Fruit fly (Drosophila melanogaster) ovary, adult (tissue): ENCODE data around the gene RpS27.
A peak's percentile ranks its signal among the peaks of the same experiment; 100 is the strongest.

ENCODE experiments used
- CG17801 ChIP-seq: fragments of 200-800 bp; optimal IDR thresholded peaks from 2 replicates; lab custom pipeline; 2019; ENCODE audit warnings: missing biosample characterization, mild to moderate bottlenecking, missing genetic modification characterization, moderate library complexity; ENCODE audit not compliant: partially characterized antibody

Gene RpS27

DNA sequence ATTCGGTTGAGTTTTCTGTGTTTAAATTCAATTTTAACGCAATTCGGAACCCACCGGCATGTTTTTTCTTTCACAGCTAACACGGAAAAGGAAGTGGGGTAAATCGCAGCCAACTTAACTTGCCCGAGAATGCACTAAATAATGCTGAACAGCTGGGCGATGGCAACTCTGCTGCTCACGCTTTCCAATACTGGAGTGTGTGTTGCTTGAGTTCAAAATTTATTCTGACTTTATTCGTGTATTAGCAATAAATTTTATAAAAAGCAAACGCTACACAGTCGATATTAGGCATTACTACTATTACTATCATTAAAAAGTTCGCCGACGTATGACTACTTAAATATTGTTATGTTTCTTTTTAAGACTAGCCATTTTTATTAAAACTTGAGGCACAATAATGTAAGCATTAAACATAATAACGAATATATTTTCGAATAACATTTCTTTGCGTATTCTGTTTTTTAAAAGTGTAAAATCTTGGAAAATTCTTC is at the start of gene RpS27, which contains the start of gene Nup37:
Gene RpS27, minus strand, starts transcription at position 136 of the 491 bp plus-strand sequence.
Gene Nup37, plus strand, starts transcription at position 280 of the 491 bp plus-strand sequence.
- peak; percentile 89 for TF ChIP-seq CG17801 (GFP tag; lab: Kevin White, UChicago)

DNA sequence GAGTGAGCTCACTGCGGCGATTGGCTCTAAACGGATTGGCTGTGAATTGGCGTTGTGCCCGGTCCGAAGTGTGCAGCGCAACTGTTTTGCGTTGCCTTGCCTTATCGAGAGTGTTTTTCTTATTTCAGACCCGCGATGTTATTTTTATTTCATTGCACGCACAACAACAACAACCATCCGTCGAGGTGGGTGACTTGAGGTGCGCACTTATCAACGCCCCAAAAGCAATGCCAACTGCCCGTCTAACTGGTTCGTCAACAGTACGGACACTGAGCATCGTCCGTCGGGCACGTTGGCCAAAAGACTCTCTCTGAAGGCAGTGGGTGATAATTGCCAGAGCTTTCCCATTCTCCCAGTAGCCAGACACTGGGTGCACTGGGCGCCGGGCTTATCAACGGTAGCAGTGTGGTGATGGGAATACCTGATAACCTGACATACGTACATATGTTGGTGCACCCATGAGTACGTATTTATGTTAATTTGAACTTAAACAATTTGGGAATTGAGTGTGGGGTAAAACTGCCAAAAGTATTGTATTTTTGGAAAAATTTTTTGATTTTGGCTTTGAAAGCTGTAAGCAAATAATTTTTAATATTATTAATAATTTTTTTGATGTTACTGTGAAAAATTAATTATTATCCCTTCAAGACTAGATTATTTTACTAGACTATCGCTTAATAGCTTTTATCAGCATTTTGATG is 48.2 kb upstream of the RpS27 start, which contains the start of gene CG31102:
Gene CG31102, minus strand, starts transcription at position 275 of the 701 bp plus-strand sequence.
- TF ChIP-seq CG17801 (GFP tag; lab: Kevin White, UChicago), result no peak

DNA sequence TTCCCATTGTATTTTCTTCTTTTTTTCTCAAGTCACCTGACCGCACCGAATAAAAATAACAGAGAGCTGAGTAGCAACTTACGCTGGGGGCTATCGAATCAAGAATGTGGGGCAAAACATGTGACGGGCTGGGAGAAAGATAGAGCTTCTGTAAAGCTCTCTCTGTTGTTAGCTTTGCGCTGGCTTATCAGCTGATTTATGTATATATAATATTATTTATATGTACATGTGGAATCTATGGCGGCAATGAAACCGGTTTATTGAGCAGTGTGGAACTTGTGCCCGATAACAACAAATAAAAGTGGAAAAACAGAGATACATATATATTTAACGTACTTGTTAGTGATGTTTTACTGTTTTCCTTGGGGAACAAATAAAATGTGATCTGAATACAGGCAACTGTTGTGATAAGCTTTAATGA is 45.6 kb upstream of the RpS27 start, which contains the start of gene CG31098:
Gene CG31098, minus strand, starts transcription at position 114 of the 421 bp plus-strand sequence.
- peak; percentile 90 for TF ChIP-seq CG17801 (GFP tag; lab: Kevin White, UChicago)

DNA sequence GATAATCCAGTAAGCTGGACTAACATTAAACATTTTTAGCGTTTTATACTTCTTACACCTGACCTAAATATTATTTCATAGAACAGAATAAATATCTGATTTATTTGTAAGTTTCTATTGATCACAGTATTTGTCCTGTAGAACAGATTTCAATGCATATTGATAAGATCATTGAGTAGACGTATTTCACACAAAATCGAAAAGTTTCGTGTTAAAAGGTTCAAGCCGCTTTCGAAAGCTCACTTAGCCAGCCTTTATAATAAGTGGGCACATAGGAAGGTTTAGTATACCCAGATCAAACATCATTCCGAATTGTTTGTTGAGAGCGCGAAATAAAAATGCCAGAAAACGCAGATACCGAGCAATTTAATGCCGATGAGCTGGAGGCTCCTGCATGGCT is 42.3 kb upstream of the RpS27 start, which contains the start of gene CG11893:
Gene CG11893, plus strand, starts transcription at position 301 of the 400 bp plus-strand sequence.
- TF ChIP-seq CG17801 (GFP tag; lab: Kevin White, UChicago), result no peak

DNA sequence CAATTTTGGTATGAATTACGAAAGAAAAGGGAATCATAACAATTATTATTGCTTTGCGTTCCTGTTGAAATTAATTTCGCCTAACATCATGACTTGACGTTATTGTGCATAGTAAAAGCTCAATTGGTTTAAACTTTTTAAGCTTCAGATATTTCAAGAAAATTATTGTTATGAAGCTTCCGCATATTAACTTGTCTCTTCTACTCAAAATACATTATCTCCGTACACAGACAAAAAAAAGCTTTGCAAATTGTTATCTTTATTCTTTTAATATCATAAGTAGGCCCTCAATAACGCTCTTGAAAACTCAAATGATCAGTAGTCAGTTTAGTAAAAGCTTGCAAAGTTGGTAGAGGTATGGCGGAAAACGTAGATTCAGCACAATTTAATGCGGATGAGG is 39.8 kb upstream of the RpS27 start, which contains the start of gene CG13658:
Gene CG13658, plus strand, starts transcription at position 347 of the 400 bp plus-strand sequence.
- peak; percentile 40 for TF ChIP-seq CG17801 (GFP tag; lab: Kevin White, UChicago)

DNA sequence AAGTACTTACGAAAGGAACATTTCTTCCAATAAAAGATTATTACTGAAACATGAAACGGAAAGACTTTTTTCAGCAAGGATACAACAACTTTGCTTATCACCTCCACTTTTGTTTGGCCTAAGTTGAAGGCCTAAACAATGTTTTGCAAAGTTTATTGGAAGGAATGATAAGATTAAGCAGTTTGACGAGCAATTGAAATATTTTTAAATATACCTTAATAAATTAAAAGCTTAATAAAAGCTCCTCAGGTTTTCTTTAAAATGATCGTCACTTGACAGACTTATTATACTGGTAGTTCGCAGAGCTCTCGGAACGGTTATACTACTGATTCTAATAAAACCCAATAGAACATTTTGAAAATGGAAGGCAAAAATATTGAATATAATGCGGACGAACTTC is 37.9 kb upstream of the RpS27 start, which contains the start of gene CG31104:
Gene CG31104, plus strand, starts transcription at position 301 of the 400 bp plus-strand sequence.
- no peak for TF ChIP-seq CG17801 (GFP tag; lab: Kevin White, UChicago)

DNA sequence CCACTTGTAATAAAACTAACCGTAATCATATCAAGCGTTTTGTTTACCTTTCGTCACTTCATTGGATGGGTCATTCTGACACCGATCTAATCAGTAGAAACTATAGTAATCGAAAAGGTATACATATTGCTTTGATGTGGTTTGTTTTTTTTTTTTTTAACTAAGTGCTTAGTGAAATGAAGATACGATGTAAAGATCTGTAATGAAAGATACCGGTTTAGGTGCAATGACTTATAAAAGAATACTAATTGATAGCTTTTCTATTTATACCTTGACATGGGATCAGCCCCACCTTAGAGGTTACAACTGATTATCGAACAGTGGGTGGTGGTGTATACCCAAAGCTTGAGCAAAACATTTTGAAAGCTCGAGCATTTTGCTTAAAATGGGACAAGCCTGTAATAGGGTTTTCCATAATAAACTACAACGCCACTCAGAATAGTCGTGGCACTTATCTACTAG is 35.9 kb upstream of the RpS27 start, which contains the start of gene CG31300:
Gene CG31300, plus strand, starts transcription at position 412 of the 462 bp plus-strand sequence.
- TF ChIP-seq CG17801 (GFP tag; lab: Kevin White, UChicago), result no peak

DNA sequence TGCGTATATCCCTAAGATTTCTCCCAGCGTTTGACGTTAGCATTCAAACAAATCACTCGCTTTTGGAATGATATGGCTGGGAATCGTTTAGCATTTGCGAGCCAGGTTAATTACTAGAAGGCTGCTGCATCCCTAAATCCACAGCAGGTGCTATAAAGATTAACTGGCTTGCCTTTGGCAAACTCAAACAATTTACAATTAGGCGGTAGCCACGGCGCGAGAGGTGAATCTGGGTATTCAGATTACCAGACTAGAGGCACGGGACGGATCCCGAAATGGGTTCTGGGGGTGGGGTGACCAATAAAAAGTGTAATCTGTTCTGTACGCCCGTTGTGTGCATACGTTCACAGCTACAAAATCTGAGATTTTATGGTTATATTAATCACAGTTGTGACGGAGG is 33.9 kb upstream of the RpS27 start, which contains the start of gene CG11892:
Gene CG11892, plus strand, starts transcription at position 384 of the 400 bp plus-strand sequence.
- peak; percentile 29 for TF ChIP-seq CG17801 (GFP tag; lab: Kevin White, UChicago)

DNA sequence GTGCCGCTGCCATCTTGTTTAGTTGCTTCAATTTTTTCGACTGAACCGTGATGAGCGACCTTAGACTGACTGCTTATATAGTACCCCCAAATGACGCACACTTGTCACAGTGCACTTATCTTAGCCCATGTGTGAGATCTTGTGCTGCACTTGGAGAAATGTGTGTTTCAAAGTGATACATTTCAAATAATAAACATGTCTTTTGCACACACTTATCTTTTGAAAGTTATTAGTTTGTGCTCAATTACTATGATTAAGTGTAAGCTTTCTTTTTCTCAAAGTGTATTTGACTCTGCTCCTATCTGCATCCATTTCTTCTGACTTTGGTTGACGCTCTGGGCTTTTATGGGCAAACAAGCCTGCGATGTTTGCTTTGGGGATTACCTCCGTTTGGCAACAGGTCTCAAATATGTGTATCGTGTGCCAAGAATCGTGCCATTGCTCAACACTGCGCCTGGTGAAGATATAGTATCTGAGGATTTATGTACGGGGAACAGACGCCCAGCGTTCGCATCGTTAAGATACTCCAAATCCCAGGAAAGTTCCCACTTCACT is 32.6 kb upstream of the RpS27 start, which contains the start of gene CG10514:
Gene CG10514, minus strand, starts transcription at position 51 of the 555 bp plus-strand sequence.
- no peak for TF ChIP-seq CG17801 (GFP tag; lab: Kevin White, UChicago)

DNA sequence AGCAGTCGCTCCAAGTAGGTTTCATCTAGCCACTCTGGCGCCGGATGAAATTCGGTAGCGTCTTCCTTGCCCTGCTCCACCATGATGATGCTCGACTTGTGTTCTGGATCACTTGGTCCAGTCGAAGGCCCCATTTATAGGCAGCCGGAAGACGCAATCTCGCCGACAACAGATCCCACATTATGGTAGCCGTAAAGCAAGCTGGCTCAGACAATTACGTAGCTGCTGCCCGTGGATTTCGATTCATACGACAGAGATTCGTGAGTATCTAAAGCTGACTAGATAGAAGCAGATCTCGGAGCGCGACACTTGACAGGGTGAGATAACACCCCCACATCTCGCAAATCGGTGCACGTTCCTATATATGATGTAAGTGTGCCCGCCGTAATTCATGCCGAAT is 29.8 kb upstream of the RpS27 start, which contains the start of gene CG10513:
Gene CG10513, minus strand, starts transcription at position 101 of the 400 bp plus-strand sequence.
- no peak for TF ChIP-seq CG17801 (GFP tag; lab: Kevin White, UChicago)

DNA sequence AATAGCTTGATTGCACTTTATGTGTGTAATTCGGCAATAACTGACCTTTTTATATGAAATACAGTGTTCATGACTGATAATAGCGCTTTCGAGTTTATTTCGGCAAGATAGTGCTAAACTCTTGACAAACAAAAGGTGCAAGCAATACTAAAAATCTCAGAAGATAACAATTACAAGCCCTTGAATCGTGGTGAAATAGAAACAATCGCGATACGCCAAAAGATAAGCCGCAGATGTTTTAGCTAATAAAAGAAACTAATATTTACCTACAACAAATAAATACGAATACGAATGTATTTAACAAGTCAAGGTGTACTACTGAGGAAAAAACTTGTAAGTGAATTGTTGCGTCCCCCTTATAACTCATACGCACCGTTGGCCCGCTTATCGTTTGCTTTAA is 28.0 kb upstream of the RpS27 start:
- TF ChIP-seq CG17801 (GFP tag; lab: Kevin White, UChicago), result peak; percentile 77

DNA sequence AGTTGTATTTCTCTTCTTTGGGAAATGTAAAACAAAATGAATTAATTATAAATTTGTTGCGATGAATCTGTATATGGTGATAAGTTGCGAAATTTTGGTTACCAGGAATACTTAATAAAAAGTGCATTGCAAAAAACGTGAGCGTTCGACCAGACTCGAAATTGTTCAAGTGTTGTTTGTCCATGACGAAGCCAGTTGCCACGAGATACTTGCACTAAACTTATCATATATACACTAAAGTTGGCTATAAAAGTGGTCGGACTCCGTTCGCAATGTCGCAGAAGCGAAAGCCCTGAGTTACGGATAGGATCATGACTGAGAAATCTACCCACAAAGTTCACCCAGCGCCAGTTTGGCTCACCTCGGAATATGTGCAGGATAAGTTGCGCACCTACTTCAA is 26.2 kb upstream of the RpS27 start, which contains the start of gene CG11878:
Gene CG11878, plus strand, starts transcription at position 301 of the 400 bp plus-strand sequence.
- TF ChIP-seq CG17801 (GFP tag; lab: Kevin White, UChicago), result no peak

DNA sequence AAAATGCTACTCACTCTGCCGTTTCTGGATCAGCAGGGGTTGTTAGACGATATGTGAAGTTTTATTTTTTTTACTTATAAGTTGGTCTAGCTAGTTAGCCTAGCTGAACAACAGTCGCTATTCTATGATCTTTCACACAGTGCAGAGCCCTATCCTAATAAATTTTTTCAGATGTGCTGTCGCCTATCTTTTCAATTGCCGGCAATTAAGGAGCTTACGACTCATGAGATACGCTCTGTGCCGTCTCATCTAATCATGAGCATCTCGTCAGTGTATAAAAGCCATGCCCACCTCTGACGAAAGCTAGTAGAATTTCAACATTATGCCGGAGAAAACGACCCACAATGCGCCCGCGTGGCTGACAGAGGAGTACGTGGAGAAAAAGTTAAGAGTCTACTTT is 22.6 kb upstream of the RpS27 start, which contains the start of the genes CG11889 and CG11891:
Gene CG11889, plus strand, starts transcription at position 301 of the 400 bp plus-strand sequence.
Gene CG11891, plus strand, starts transcription at position 301 of the 400 bp plus-strand sequence.
- TF ChIP-seq CG17801 (GFP tag; lab: Kevin White, UChicago), result no peak

DNA sequence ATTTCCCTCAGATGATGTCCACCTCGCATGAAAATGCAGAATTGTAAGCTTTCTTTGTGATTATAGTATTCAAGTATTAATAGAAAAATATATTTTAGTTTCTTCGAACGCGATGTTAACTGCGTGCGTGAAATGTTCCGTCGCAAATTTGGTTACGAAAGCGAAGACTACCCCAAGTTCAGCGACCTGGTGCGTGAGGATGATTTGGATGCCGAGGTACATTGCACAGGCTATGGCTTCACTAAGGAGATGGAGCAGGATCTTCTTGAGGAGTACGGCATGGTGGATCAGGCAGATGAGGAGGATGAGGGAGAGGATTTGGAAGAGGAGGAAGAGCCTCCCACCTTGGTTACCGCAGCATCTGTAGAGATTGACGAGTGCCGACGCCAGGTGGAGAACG is 19.4 kb upstream of the RpS27 start:
- TF ChIP-seq CG17801 (GFP tag; lab: Kevin White, UChicago), result no peak
